Fruit fly (Drosophila melanogaster) whole organism, embryonic: ENCODE data around the gene Rtca.

Experiments used
- CG11247 ChIP-seq: fragments of 200-800 bp; sonication (Bioruptor generic); IDR thresholded peaks from 2 replicates; pipeline ENCODE4 v1.3.6; 2022; ENCODE audit warnings: missing biosample characterization, missing genetic modification characterization
- CG11723 ChIP-seq: fragments of 200-800 bp; sonication (Bioruptor generic); optimal IDR thresholded peaks from 2 replicates; lab custom pipeline; 2017; ENCODE audit warnings: missing biosample characterization, mild to moderate bottlenecking, missing genetic modification characterization
- CG14014 ChIP-seq: fragments of 200-800 bp; sonication (Bioruptor generic); IDR thresholded peaks from 2 replicates; pipeline ENCODE4 v1.3.6; 2022; ENCODE audit warnings: missing biosample characterization, missing genetic modification characterization
- CG14860 ChIP-seq: fragments of 200-800 bp; sonication (Bioruptor generic); IDR thresholded peaks from 3 replicates; pipeline ENCODE4 v1.3.6; 2022; ENCODE audit warnings: missing biosample characterization, missing genetic modification characterization; ENCODE audit not compliant: partially characterized antibody
- CG15514 ChIP-seq: fragments of 200-800 bp; sonication (Bioruptor generic); optimal IDR thresholded peaks from 3 replicates; lab custom pipeline; 2017; ENCODE audit warnings: missing biosample characterization, missing genetic modification characterization, mild to moderate bottlenecking, moderate library complexity, missing genetic modification reagents
- CG2678 ChIP-seq: fragments of 200-800 bp; sonication (Bioruptor generic); optimal IDR thresholded peaks from 3 replicates; lab custom pipeline; 2019; ENCODE audit warnings: missing biosample characterization, mild to moderate bottlenecking, missing genetic modification characterization, moderate library complexity
- CG31441 ChIP-seq: fragments of 200-800 bp; sonication (Bioruptor generic); IDR thresholded peaks from 2 replicates; pipeline ENCODE4 v1.3.6; 2022; ENCODE audit warnings: missing biosample characterization, missing genetic modification characterization
- CG34224 ChIP-seq: fragments of 200-800 bp; sonication (Bioruptor generic); IDR thresholded peaks from 3 replicates; pipeline ENCODE4 v1.3.6; 2022; ENCODE audit warnings: missing biosample characterization, missing genetic modification characterization; ENCODE audit not compliant: partially characterized antibody
- CG3838 ChIP-seq: fragments of 200-800 bp; sonication (Bioruptor generic); optimal IDR thresholded peaks from 3 replicates; lab custom pipeline; 2016; ENCODE audit warnings: missing biosample characterization, missing genetic modification characterization
- CG3847 ChIP-seq: fragments of 200-800 bp; sonication (Bioruptor generic); IDR thresholded peaks from 2 replicates; pipeline ENCODE4 v1.3.6; 2022; ENCODE audit warnings: missing biosample characterization, missing genetic modification characterization
- CG42726 ChIP-seq: fragments of 200-800 bp; sonication (Bioruptor generic); IDR thresholded peaks from 2 replicates; pipeline ENCODE4 v1.3.6; 2022; ENCODE audit warnings: missing biosample characterization, missing genetic modification characterization; ENCODE audit not compliant: partially characterized antibody
- CG5180 ChIP-seq: fragments of 200-800 bp; sonication (Bioruptor generic); optimal IDR thresholded peaks from 3 replicates; lab custom pipeline; 2017; ENCODE audit warnings: missing biosample characterization, missing genetic modification characterization, mild to moderate bottlenecking, moderate library complexity, missing genetic modification reagents
- CG6689 ChIP-seq: fragments of 200-800 bp; sonication (Bioruptor generic); IDR thresholded peaks from 2 replicates; pipeline ENCODE4 v1.3.6; 2022; ENCODE audit warnings: missing biosample characterization, missing genetic modification characterization
- CG7372 ChIP-seq: fragments of 200-800 bp; sonication (Bioruptor generic); IDR thresholded peaks from 2 replicates; pipeline ENCODE4 v1.3.6; 2022; ENCODE audit warnings: missing biosample characterization, missing genetic modification characterization
- CG8765 ChIP-seq: fragments of 200-800 bp; sonication (Bioruptor generic); IDR thresholded peaks from 2 replicates; pipeline ENCODE4 v1.3.6; 2022; ENCODE audit warnings: missing biosample characterization, missing genetic modification characterization
- Dip2 ChIP-seq: fragments of 200-800 bp; sonication (Bioruptor generic); IDR thresholded peaks from 2 replicates; pipeline ENCODE4 v1.3.6; 2022; ENCODE audit warnings: missing biosample characterization, missing genetic modification characterization
- Doc2 ChIP-seq: fragments of 200-800 bp; sonication (Bioruptor generic); IDR thresholded peaks from 2 replicates; pipeline ENCODE4 v1.3.6; 2022; ENCODE audit warnings: missing biosample characterization, missing genetic modification characterization
- Fer1 ChIP-seq: fragments of 200-800 bp; sonication (Bioruptor generic); optimal IDR thresholded peaks from 2 replicates; lab custom pipeline; 2017; ENCODE audit warnings: missing biosample characterization, mild to moderate bottlenecking, missing genetic modification characterization
- Ptx1 ChIP-seq: fragments of 200-800 bp; sonication (Bioruptor generic); IDR thresholded peaks from 2 replicates; pipeline ENCODE4 v1.3.6; 2022; ENCODE audit warnings: missing biosample characterization, missing genetic modification characterization
- Taf1 ChIP-seq: fragments of 200-800 bp; sonication (Bioruptor generic); IDR thresholded peaks from 2 replicates; pipeline ENCODE4 v1.3.6; 2022; ENCODE audit warnings: missing biosample characterization, missing genetic modification characterization
- danr ChIP-seq: fragments of 200-800 bp; sonication (Bioruptor generic); IDR thresholded peaks from 2 replicates; pipeline ENCODE4 v1.3.6; 2022; ENCODE audit warnings: missing biosample characterization, missing genetic modification characterization
- hbn ChIP-seq: fragments of 200-800 bp; sonication (Bioruptor generic); IDR thresholded peaks from 2 replicates; pipeline ENCODE4 v1.3.6; 2022; ENCODE audit warnings: missing biosample characterization, missing genetic modification characterization; ENCODE audit not compliant: partially characterized antibody
- sd ChIP-seq: fragments of 200-800 bp; sonication (Bioruptor generic); optimal IDR thresholded peaks from 3 replicates; lab custom pipeline; 2018; ENCODE audit warnings: missing biosample characterization, mild to moderate bottlenecking, missing genetic modification characterization, moderate library complexity
- stc ChIP-seq: fragments of 200-800 bp; sonication (Bioruptor generic); IDR thresholded peaks from 2 replicates; pipeline ENCODE4 v1.3.6; 2022; ENCODE audit warnings: missing biosample characterization, missing genetic modification characterization
- tgo ChIP-seq: fragments of 200-800 bp; sonication (Bioruptor generic); IDR thresholded peaks from 3 replicates; pipeline ENCODE4 v1.3.6; 2022; ENCODE audit warnings: missing biosample characterization, missing genetic modification characterization
- zen2 ChIP-seq: fragments of 200-800 bp; sonication (Bioruptor generic); IDR thresholded peaks from 3 replicates; pipeline ENCODE4 v1.3.6; 2022; ENCODE audit warnings: missing biosample characterization, missing genetic modification characterization; ENCODE audit not compliant: partially characterized antibody

Gene Rtca

dm6 chrX:2123965-2124688 is 51.9 kb downstream of the Rtca start (continued):
- TF ChIP-seq hbn (GFP tag; lab: Robert Waterston, UW) (no peak), CG11247 (GFP tag; lab: Robert Waterston, UW) (peak; percentile 89), Doc2 (GFP tag; lab: Robert Waterston, UW) (peak; percentile 67; the same call in 1 of the 2 replicates), CG34224 (GFP tag; lab: Robert Waterston, UW) (no peak), stc (peak; percentile 89), CG5180 (GFP tag; lab: Kevin White, UChicago) (peak; percentile 88), CG31441 (GFP tag; lab: Robert Waterston, UW) (peak; percentile 100), CG3847 (GFP tag; lab: Robert Waterston, UW) (peak; percentile 93), sd (tag; lab: Kevin White, UChicago) (peak; percentile 89), danr (GFP tag; lab: Robert Waterston, UW) (peak; percentile 91), CG15514 (GFP tag; lab: Kevin White, UChicago) (peak; percentile 84), CG8765 (GFP tag; lab: Robert Waterston, UW) (peak; percentile 85), CG2678 (tag; lab: Kevin White, UChicago) (peak; percentile 99), Fer1 (peak; percentile 97), CG14014 (GFP tag; lab: Robert Waterston, UW) (peak; percentile 90), CG14860 (0 out of 3 replicates have a peak, but pooled peaks have one; percentile 40), CG6689 (peak; percentile 96), CG3838 (GFP tag; lab: Kevin White, UChicago) (peak; percentile 57), Dip2 (GFP tag; lab: Robert Waterston, UW) (no peak), CG11723 (GFP tag; lab: Kevin White, UChicago) (peak; percentile 94), Ptx1 (GFP tag; lab: Robert Waterston, UW) (peak; percentile 95), zen2 (GFP tag; lab: Robert Waterston, UW) (no peak), CG42726 (GFP tag; lab: Robert Waterston, UW) (no peak), Taf1 (peak; percentile 77), tgo (GFP tag; lab: Robert Waterston, UW) (peak; percentile 89), CG7372 (peak; percentile 94)
- TF ChIP-seq, all 482 proteins: peak for 419
